Fruit fly (Drosophila melanogaster): ENCODE data around the gene CG34367.

The CG34367 gene

DNA sequence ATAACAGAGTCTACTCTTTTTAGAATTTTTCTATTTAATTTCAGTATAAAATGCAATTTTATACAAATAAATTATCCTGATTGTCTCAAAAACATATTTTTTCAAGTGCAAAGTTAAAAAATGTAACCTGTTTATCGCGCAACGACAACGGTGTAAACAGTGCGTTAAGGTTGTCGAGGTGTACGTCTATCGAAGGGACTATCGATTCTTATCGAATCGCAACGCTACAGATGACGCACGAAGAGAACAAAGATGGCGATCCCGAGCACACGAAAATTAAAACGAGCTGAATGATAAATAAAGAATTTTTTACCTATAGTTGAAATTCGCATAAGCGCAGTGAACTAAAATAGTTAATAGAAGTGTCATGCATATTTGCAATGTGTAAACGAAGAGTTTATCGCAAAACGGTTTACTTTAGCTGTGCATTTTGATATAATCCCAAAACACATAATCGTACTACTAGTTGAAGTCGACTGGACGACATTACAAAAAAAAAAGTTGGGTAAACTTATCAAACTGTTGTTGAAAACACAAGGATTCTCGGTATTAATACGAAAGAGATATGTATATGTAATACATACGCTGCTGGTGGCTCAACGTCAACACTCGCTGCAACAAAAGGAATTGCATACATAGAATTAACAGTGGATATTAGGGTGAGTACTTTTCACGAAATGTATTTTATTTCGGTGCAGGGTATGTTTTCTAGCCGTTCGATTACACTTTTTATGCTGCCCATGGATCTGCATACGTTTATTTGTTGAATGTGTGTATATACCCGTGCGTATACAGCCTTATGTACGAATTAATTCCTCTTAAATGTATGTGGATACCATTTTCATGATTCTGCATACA, 34.4 kb upstream of the CG34367 start, which contains the start of gene da (continued):
- no peak for TF ChIP-seq CG14965 (GFP tag; optimal IDR thresholded peaks at IDR 0.05; ENCODE audit: borderline replicate concordance)
- no peak for TF ChIP-seq hb (GFP tag; IDR thresholded peaks at IDR 0.05; ENCODE audit: partially characterized antibody)
- no peak for TF ChIP-seq Elba2 (GFP tag; optimal IDR thresholded peaks at IDR 0.05)
- peak; percentile 47; the same call in 1 of the 3 replicates for TF ChIP-seq Opbp (GFP tag; IDR thresholded peaks at IDR 0.05; ENCODE audit: partially characterized antibody)
- no peak for TF ChIP-seq sqz (GFP tag; optimal IDR thresholded peaks at IDR 0.05)
- peak; percentile 15; the same call in 1 of the 2 replicates for TF ChIP-seq CG3847 (GFP tag; IDR thresholded peaks at IDR 0.05)
- TF ChIP-seq CG9437 (GFP tag; optimal IDR thresholded peaks at IDR 0.05) = peak; percentile 43
- TF ChIP-seq CG17829 (tag; optimal IDR thresholded peaks at IDR 0.05) = peak; percentile 76
- TF ChIP-seq CG9817 (tag; optimal IDR thresholded peaks at IDR 0.05) = no peak
- peak; percentile 97 for TF ChIP-seq CG1603 (tag; optimal IDR thresholded peaks at IDR 0.05)
- TF ChIP-seq CG5180 (GFP tag; optimal IDR thresholded peaks at IDR 0.05) = no peak
- no peak for TF ChIP-seq luna (GFP tag; optimal IDR thresholded peaks at IDR 0.05)
- no peak for TF ChIP-seq lab (GFP tag; optimal IDR thresholded peaks at IDR 0.05)
- no peak for TF ChIP-seq insv (GFP tag; optimal IDR thresholded peaks at IDR 0.05)
- TF ChIP-seq yki (optimal IDR thresholded peaks at IDR 0.05) = no peak

dm6 chr2L:10386824-10387223, 33.1 kb upstream of the CG34367 start:
- TF ChIP-seq sd (tag; optimal IDR thresholded peaks at IDR 0.05) (no peak), mirr (GFP tag; optimal IDR thresholded peaks at IDR 0.05) (no peak), MESR4 (GFP tag; optimal IDR thresholded peaks at IDR 0.05) (peak; percentile 49), Dp (GFP tag; optimal IDR thresholded peaks at IDR 0.05) (no peak), dan (GFP tag; IDR thresholded peaks at IDR 0.05) (no peak), Pdp1 (GFP tag; optimal IDR thresholded peaks at IDR 0.05) (peak in 1 of 2 experiments; percentile 93)

DNA sequence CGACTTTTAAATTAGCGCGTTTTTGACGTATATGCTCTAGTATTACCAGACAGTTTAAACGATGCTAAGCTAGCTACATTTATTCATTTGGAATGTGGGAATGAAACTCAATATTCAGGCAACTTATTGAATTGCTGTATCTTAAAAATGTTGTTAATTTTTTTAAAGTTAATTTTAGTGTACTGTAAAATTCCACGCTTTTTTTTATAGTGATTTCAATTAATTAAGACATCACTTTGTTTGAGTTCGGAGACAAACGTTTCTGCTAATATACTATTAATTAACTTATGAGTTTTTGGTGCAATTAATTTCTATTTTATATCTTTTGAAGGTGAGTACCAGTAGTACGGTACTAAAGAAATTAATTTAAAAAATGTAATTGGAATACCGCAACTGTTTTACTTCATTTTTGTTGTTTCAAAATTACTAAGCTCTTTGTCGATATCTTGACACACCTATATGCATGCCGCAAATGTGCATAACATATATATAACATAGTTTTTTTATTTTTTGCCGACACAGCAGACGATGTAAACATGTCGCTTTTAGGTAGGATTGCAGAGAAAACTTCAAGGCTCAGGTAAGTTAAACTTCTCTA, 32.6 kb upstream of the CG34367 start, which contains the start of the genes Cdk1 and mRpS7:
Gene Cdk1, minus strand, starts transcription at position 55 of the 598 bp plus-strand sequence.
Gene mRpS7, plus strand, starts transcription at position 455 of the 598 bp plus-strand sequence.
- peak; percentile 71 for TF ChIP-seq ssp (GFP tag; IDR thresholded peaks at IDR 0.05)
- peak; percentile 68 for TF ChIP-seq chm (GFP tag; IDR thresholded peaks at IDR 0.05)
- TF ChIP-seq btn (GFP tag; optimal IDR thresholded peaks at IDR 0.05) = no peak
- peak; percentile 40 for TF ChIP-seq Myb (GFP tag; optimal IDR thresholded peaks at IDR 0.05)
- peak; percentile 34 for TF ChIP-seq da (GFP tag; optimal IDR thresholded peaks at IDR 0.05)
- peak; percentile 80 for TF ChIP-seq CG9437 (GFP tag; optimal IDR thresholded peaks at IDR 0.05)
- TF ChIP-seq CG12299 (tag; optimal IDR thresholded peaks at IDR 0.05) = peak; percentile 32
- TF ChIP-seq B-H1 (GFP tag; IDR thresholded peaks at IDR 0.05) = peak; percentile 63
- no peak for TF ChIP-seq odd (GFP tag; optimal IDR thresholded peaks at IDR 0.05)
- no peak for TF ChIP-seq ro (GFP tag; IDR thresholded peaks at IDR 0.05)
- no peak for TF ChIP-seq unc-4 (GFP tag; IDR thresholded peaks at IDR 0.05; ENCODE audit: partially characterized antibody)
- no peak for TF ChIP-seq ash1 (GFP tag; optimal IDR thresholded peaks at IDR 0.05)
- peak; percentile 39 for TF ChIP-seq Deaf1 (tag; optimal IDR thresholded peaks at IDR 0.05)
- peak; percentile 18 for TF ChIP-seq CG7928 (GFP tag; optimal IDR thresholded peaks at IDR 0.05)
- TF ChIP-seq Hand (GFP tag; optimal IDR thresholded peaks at IDR 0.05) = no peak
- no peak for TF ChIP-seq CG9215 (GFP tag; IDR thresholded peaks at IDR 0.05)
- TF ChIP-seq HLH3B (GFP tag; IDR thresholded peaks at IDR 0.05) = no peak
- TF ChIP-seq eyg (GFP tag; optimal IDR thresholded peaks at IDR 0.05) = no peak
- TF ChIP-seq CG10431 (GFP tag; optimal IDR thresholded peaks at IDR 0.05) = no peak
- TF ChIP-seq CG11093 (GFP tag; IDR thresholded peaks at IDR 0.05) = 0 out of 3 replicates have a peak, but pooled peaks have one; percentile 16
- TF ChIP-seq mld (GFP tag; IDR thresholded peaks at IDR 0.05; ENCODE audit: partially characterized antibody) = no peak
- TF ChIP-seq CG3847 (GFP tag; IDR thresholded peaks at IDR 0.05) = peak; percentile 51; the same call in 1 of the 2 replicates
- no peak for TF ChIP-seq sima (GFP tag; optimal IDR thresholded peaks at IDR 0.05)
- TF ChIP-seq Meics (GFP tag; optimal IDR thresholded peaks at IDR 0.05) = peak; percentile 79
- no peak for TF ChIP-seq aop (GFP tag; IDR thresholded peaks at IDR 0.05)
- no peak for TF ChIP-seq usp (GFP tag; optimal IDR thresholded peaks at IDR 0.05)
- TF ChIP-seq dan (GFP tag; IDR thresholded peaks at IDR 0.05) = no peak

Measured in whole organism, embryonic.